Worm (Caenorhabditis elegans): ENCODE measurements around the gene Y75B8A.10.

DNA sequence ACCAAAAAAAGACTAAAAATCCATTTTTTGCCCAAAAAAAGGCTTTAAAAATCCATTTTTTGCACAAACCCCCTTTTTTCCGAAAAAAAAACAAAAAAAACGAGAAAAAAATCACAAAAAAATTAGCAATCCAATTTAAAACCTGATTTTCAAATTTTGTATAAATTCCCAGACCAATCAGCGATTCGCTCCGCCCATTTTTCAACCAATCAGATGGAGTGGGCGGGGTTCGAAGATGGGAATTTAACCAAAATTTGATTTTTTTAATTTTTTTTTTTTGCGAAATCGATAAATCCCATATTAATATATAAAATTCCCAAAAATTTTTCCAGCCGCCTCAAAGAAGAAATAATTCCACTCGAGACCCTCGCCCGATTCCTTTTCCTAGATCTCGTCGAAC lies 38.6 kb upstream of the Y75B8A.10 start:
- TF ChIP-seq snpc-4 (GFP tag; optimal IDR thresholded peaks at IDR 0.05), result no peak
- no peak for TF ChIP-seq snpc-4 (tag; optimal IDR thresholded peaks at IDR 0.05)
- TF ChIP-seq C06A6.2 (GFP tag; conservative IDR thresholded peaks at IDR 0.05), result no peak
- no peak for TF ChIP-seq nfya-1 (tag; optimal IDR thresholded peaks at IDR 0.05; ENCODE audit: borderline replicate concordance, insufficient read depth)
- TF ChIP-seq nhr-27 (tag; optimal IDR thresholded peaks at IDR 0.05), result no peak
- no peak for TF ChIP-seq tlf-1 (GFP tag; optimal IDR thresholded peaks at IDR 0.05)
- TF ChIP-seq egl-44 (GFP tag; IDR thresholded peaks at IDR 0.05), result no peak
- TF ChIP-seq xnd-1 (tag; optimal IDR thresholded peaks at IDR 0.05), result no peak
- no peak for TF ChIP-seq rec-8 (tag; optimal IDR thresholded peaks at IDR 0.05)
- no peak for TF ChIP-seq unc-62 (GFP tag; optimal IDR thresholded peaks at IDR 0.05)
